Worm (Caenorhabditis elegans) whole organism, midembryonic: ENCODE measurements around the gene F35F10.1.

ENCODE experiments used
- flt-1 ChIP-seq: fragments of 200-800 bp; sonication (Bioruptor generic); IDR thresholded peaks from 2 replicates; pipeline ENCODE4 v1.3.6; 2022; ENCODE audit warnings: missing genetic modification characterization, missing compliant biosample characterization
- med-1 ChIP-seq: sonication (generic microtip); optimal IDR thresholded peaks from 2 replicates; lab custom pipeline; 2017; ENCODE audit warnings: missing genetic modification characterization, mild to moderate bottlenecking, missing compliant biosample characterization, antibody characterized with exemption, missing genetic modification reagents; ENCODE audit not compliant: insufficient read depth

DNA sequence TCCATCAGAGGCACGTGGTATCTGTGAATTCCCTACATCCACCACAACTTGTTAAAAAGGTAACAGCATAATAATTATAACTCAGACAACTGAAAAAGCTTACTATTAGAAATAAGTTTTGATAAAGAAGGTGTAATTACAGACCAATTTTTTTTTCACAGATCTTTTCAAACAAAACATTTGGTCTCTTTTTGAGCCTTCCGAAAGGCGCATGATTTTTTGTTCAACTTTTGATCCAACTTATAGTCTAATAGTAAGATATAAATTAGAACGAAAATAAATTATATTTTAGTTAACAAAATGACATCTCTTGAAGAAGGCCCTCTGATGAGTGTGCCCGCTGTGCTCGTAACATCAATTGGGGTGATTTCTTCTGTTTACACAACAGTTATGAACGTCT is 7.9 kb upstream of the F35F10.1 start, which contains the start of gene srbc-3:
- TF ChIP-seq flt-1 (no peak), med-1 (GFP tag; lab: Kevin White, UChicago) (no peak)
